Worm (Caenorhabditis elegans): ENCODE results near the gene nkb-3.
A peak's percentile ranks its signal among the peaks of the same experiment; 100 is the strongest.

nkb-3 gene

ce11 chrX:13730209-13730975 lies 40.0 kb downstream of the nkb-3 start (continued):
- TF ChIP-seq akir-1 (GFP tag; optimal IDR thresholded peaks at IDR 0.05) (peak; percentile 21), dpff-1 (tag; optimal IDR thresholded peaks at IDR 0.05) (peak; percentile 66), egl-44 (GFP tag; IDR thresholded peaks at IDR 0.05) (0 out of 2 replicates have a peak, but pooled peaks have one; percentile 34), pbrm-1 (GFP tag; IDR thresholded peaks at IDR 0.05) (peak; percentile 87), cebp-2 (GFP tag; IDR thresholded peaks at IDR 0.05) (peak; percentile 84; the same call in 1 of the 2 replicates), xnd-1 (tag; optimal IDR thresholded peaks at IDR 0.05) (no peak), nfya-2 (GFP tag; IDR thresholded peaks at IDR 0.05) (no peak), lag-1 (GFP tag; IDR thresholded peaks at IDR 0.05) (no peak), mcd-1 (GFP tag; IDR thresholded peaks at IDR 0.05) (peak; percentile 44), nhr-80 (tag; optimal IDR thresholded peaks at IDR 0.05) (peak; percentile 13), die-1 (tag; optimal IDR thresholded peaks at IDR 0.05) (peak; percentile 10), madf-3 (GFP tag; IDR thresholded peaks at IDR 0.05) (no peak), ztf-26 (tag; optimal IDR thresholded peaks at IDR 0.05) (peak; percentile 53), T07F8.4 (tag; optimal IDR thresholded peaks at IDR 0.05) (peak; percentile 66), sdz-38 (tag; optimal IDR thresholded peaks at IDR 0.05) (no peak), snpc-1.1 (tag; optimal IDR thresholded peaks at IDR 0.05; ENCODE audit: insufficient read depth) (peak; percentile 10), ztf-25 (GFP tag; IDR thresholded peaks at IDR 0.05) (peak; percentile 94), snpc-1.3 (tag; optimal IDR thresholded peaks at IDR 0.05; ENCODE audit: insufficient read depth) (peak; percentile 57), F39B2.1 (GFP tag; IDR thresholded peaks at IDR 0.05) (no peak), attf-3 (GFP tag; conservative IDR thresholded peaks at IDR 0.05) (no peak), mes-4 (tag; optimal IDR thresholded peaks at IDR 0.05) (no peak), madf-6 (GFP tag; IDR thresholded peaks at IDR 0.05) (peak; percentile 63), mxl-1 (tag; optimal IDR thresholded peaks at IDR 0.05) (peak; percentile 37), let-526 (GFP tag; IDR thresholded peaks at IDR 0.05) (0 out of 2 replicates have a peak, but pooled peaks have one; percentile 25), him-1 (tag; optimal IDR thresholded peaks at IDR 0.05) (peak; percentile 23), B0019.2 (GFP tag; conservative IDR thresholded peaks at IDR 0.05) (0 out of 2 replicates have a peak, but pooled peaks have one; percentile 29), rcor-1 (GFP tag; IDR thresholded peaks at IDR 0.05) (peak; percentile 66), efl-1 (GFP tag; optimal IDR thresholded peaks at IDR 0.05) (no peak), chd-7 (tag; optimal IDR thresholded peaks at IDR 0.05) (no peak), B0035.1 (tag; optimal IDR thresholded peaks at IDR 0.05) (peak; percentile 35), B0261.1 (tag; optimal IDR thresholded peaks at IDR 0.05) (peak; percentile 79), zim-3 (tag; optimal IDR thresholded peaks at IDR 0.05) (peak; percentile 43), cebp-1 (GFP tag; IDR thresholded peaks at IDR 0.05) (no peak), cebp-1 (tag; optimal IDR thresholded peaks at IDR 0.05) (peak; percentile 71), ccch-3 (GFP tag; optimal IDR thresholded peaks at IDR 0.05) (no peak), Y56A3A.18 (GFP tag; IDR thresholded peaks at IDR 0.05) (peak; percentile 85), ztf-18 (tag; optimal IDR thresholded peaks at IDR 0.05) (peak; percentile 50), nhr-120 (GFP tag; IDR thresholded peaks at IDR 0.05) (0 out of 2 replicates have a peak, but pooled peaks have one; percentile 80), lir-1 (GFP tag; conservative IDR thresholded peaks at IDR 0.05) (0 out of 2 replicates have a peak, but pooled peaks have one; percentile 23), madf-10 (tag; optimal IDR thresholded peaks at IDR 0.05) (peak; percentile 34), F33H1.4 (GFP tag; IDR thresholded peaks at IDR 0.05) (no peak), F22D6.2 (tag; optimal IDR thresholded peaks at IDR 0.05) (peak; percentile 24), dox-1 (GFP tag; IDR thresholded peaks at IDR 0.05) (peak; percentile 58), ceh-40 (GFP tag; IDR thresholded peaks at IDR 0.05) (peak; percentile 93), ets-4 (GFP tag; optimal IDR thresholded peaks at IDR 0.05) (no peak), C17E4.6 (GFP tag; IDR thresholded peaks at IDR 0.05) (no peak), rec-8 (tag; optimal IDR thresholded peaks at IDR 0.05) (peak; percentile 66 to 69)

All from whole organism, young adult.